Fruit fly (Drosophila melanogaster): Measurements from ENCODE around the gene CG32407.

CG32407 gene

dm6 chr3L:5927536-5927935 lies 5.7 kb downstream of the CG32407 start (continued):
- no peak for TF ChIP-seq zf30C (GFP tag; optimal IDR thresholded peaks at IDR 0.05)
- peak; percentile 34 for TF ChIP-seq pzg (GFP tag; optimal IDR thresholded peaks at IDR 0.05)
- no peak for TF ChIP-seq CG10979 (tag; optimal IDR thresholded peaks at IDR 0.05)
- TF ChIP-seq org-1 (GFP tag; optimal IDR thresholded peaks at IDR 0.05): no peak
- no peak for TF ChIP-seq Abd-B (GFP tag; optimal IDR thresholded peaks at IDR 0.05)
- no peak for TF ChIP-seq pnt (GFP tag; optimal IDR thresholded peaks at IDR 0.05)
- no peak for TF ChIP-seq Antp (GFP tag; optimal IDR thresholded peaks at IDR 0.05)
- no peak for TF ChIP-seq CG10431 (GFP tag; optimal IDR thresholded peaks at IDR 0.05)
- no peak for TF ChIP-seq tna (GFP tag; IDR thresholded peaks at IDR 0.05; ENCODE audit: partially characterized antibody)
- no peak for TF ChIP-seq ham (GFP tag; IDR thresholded peaks at IDR 0.05)
- no peak for TF ChIP-seq CG1647 (GFP tag; optimal IDR thresholded peaks at IDR 0.05)
- TF ChIP-seq CG14710 (tag; optimal IDR thresholded peaks at IDR 0.05): peak; percentile 8
- no peak for TF ChIP-seq fd96Cb (tag; optimal IDR thresholded peaks at IDR 0.05)
- no peak for TF ChIP-seq CG30431 (GFP tag; optimal IDR thresholded peaks at IDR 0.05)
- peak; percentile 5 for TF ChIP-seq CG11504 (tag; optimal IDR thresholded peaks at IDR 0.05)
- TF ChIP-seq CG30020 (tag; optimal IDR thresholded peaks at IDR 0.05): no peak
- no peak for TF ChIP-seq sug (tag; optimal IDR thresholded peaks at IDR 0.05)
- TF ChIP-seq CG10321 (GFP tag; IDR thresholded peaks at IDR 0.05): no peak
- no peak for TF ChIP-seq CG9215 (GFP tag; IDR thresholded peaks at IDR 0.05)
- TF ChIP-seq az2 (GFP tag; optimal IDR thresholded peaks at IDR 0.05): no peak
- TF ChIP-seq Dll (GFP tag; IDR thresholded peaks at IDR 0.05; ENCODE audit: partially characterized antibody): no peak
- no peak for TF ChIP-seq CG10462 (GFP tag; optimal IDR thresholded peaks at IDR 0.05)
- no peak for TF ChIP-seq CG18599 (GFP tag; optimal IDR thresholded peaks at IDR 0.05)
- no peak for TF ChIP-seq Sry-δ (GFP tag; optimal IDR thresholded peaks at IDR 0.05)
- no peak for TF ChIP-seq mirr (GFP tag; optimal IDR thresholded peaks at IDR 0.05)
- TF ChIP-seq CG12744 (GFP tag; optimal IDR thresholded peaks at IDR 0.05): no peak
- no peak for TF ChIP-seq lbe (GFP tag; optimal IDR thresholded peaks at IDR 0.05)
- peak; percentile 29; the same call in 1 of the 3 replicates for TF ChIP-seq row (GFP tag; IDR thresholded peaks at IDR 0.05)
- no peak for TF ChIP-seq grau (tag; optimal IDR thresholded peaks at IDR 0.05)
- no peak for TF ChIP-seq CG15011 (GFP tag; optimal IDR thresholded peaks at IDR 0.05)
- no peak for TF ChIP-seq tup (GFP tag; optimal IDR thresholded peaks at IDR 0.05)
- TF ChIP-seq CG33213 (GFP tag; optimal IDR thresholded peaks at IDR 0.05): peak; percentile 36
- TF ChIP-seq CG7839 (tag; optimal IDR thresholded peaks at IDR 0.05): no peak
- no peak for TF ChIP-seq CG32772 (GFP tag; IDR thresholded peaks at IDR 0.05)
- TF ChIP-seq CG1603 (tag; optimal IDR thresholded peaks at IDR 0.05): peak; percentile 24
- TF ChIP-seq Atf-2 (GFP tag; optimal IDR thresholded peaks at IDR 0.05): no peak
- no peak for TF ChIP-seq CG8281 (tag; optimal IDR thresholded peaks at IDR 0.05)
- TF ChIP-seq CG33557 (GFP tag; optimal IDR thresholded peaks at IDR 0.05): no peak
- no peak for TF ChIP-seq Scr (GFP tag; IDR thresholded peaks at IDR 0.05; ENCODE audit: partially characterized antibody)
- no peak for TF ChIP-seq kah (GFP tag; optimal IDR thresholded peaks at IDR 0.05)
- peak; percentile 53; the same call in 1 of the 2 replicates for TF ChIP-seq MBD-R2 (GFP tag; IDR thresholded peaks at IDR 0.05)
- TF ChIP-seq MESR4 (GFP tag; optimal IDR thresholded peaks at IDR 0.05): peak; percentile 17
- TF ChIP-seq CG2875 (GFP tag; optimal IDR thresholded peaks at IDR 0.05): no peak
- peak; percentile 24 for TF ChIP-seq phol (tag; optimal IDR thresholded peaks at IDR 0.05)
- no peak for TF ChIP-seq CG12942 (GFP tag; optimal IDR thresholded peaks at IDR 0.05)
- no peak for TF ChIP-seq Dbx (GFP tag; IDR thresholded peaks at IDR 0.05)
- TF ChIP-seq CG8290 (GFP tag; optimal IDR thresholded peaks at IDR 0.05): peak; percentile 3
- no peak for TF ChIP-seq CG8290 (tag; optimal IDR thresholded peaks at IDR 0.05)
- no peak for TF ChIP-seq Dref (GFP tag; IDR thresholded peaks at IDR 0.05)
- TF ChIP-seq CG4360 (GFP tag; IDR thresholded peaks at IDR 0.05): no peak
- no peak for TF ChIP-seq amos (GFP tag; IDR thresholded peaks at IDR 0.05; ENCODE audit: partially characterized antibody)
- no peak for TF ChIP-seq CG16863 (GFP tag; optimal IDR thresholded peaks at IDR 0.05)

Data from whole organism, embryonic.